Fruit fly (Drosophila melanogaster): ENCODE measurements around the gene CG34250.

The CG34250 gene

dm6 chr3L:17513492-17513891 is 37.5 kb downstream of the CG34250 start:
- TF ChIP-seq CG8478 (optimal IDR thresholded peaks at IDR 0.05) (no peak), CTCF (optimal IDR thresholded peaks at IDR 0.05) (no peak)

- TF ChIP-seq CG8478 (optimal IDR thresholded peaks at IDR 0.05) (no peak), CTCF (optimal IDR thresholded peaks at IDR 0.05) (no peak)
Observed at dm6 chr3L:17513893-17514616, 38.0 kb downstream of the CG34250 start, which contains the start of the genes U4-U6-60K and CG7564. Gene U4-U6-60K, minus strand, starts transcription at chr3L:17513912. Gene CG7564, plus strand, starts transcription at chr3L:17514298.

All from S2 (cell line).